Worm (Caenorhabditis elegans): ENCODE measurements around the gene C10B5.3.

Gene C10B5.3

ce11 chrV:8632788-8633187 lies 44.8 kb upstream of the C10B5.3 start:
- no peak for TF ChIP-seq athp-1 (tag; optimal IDR thresholded peaks at IDR 0.05)
- TF ChIP-seq ztf-22 (GFP tag; optimal IDR thresholded peaks at IDR 0.05): no peak
- no peak for TF ChIP-seq rpc-1 (optimal IDR thresholded peaks at IDR 0.05)
- TF ChIP-seq rpc-1 (tag; optimal IDR thresholded peaks at IDR 0.05): no peak
- no peak for TF ChIP-seq him-1 (tag; optimal IDR thresholded peaks at IDR 0.05)
- no peak for TF ChIP-seq pha-4 (tag; optimal IDR thresholded peaks at IDR 0.05)

ce11 chrV:8631277-8631765 lies 43.3 kb upstream of the C10B5.3 start, which contains the start of gene atg-18:
TSS of gene atg-18 (minus strand) at chrV:8631327.
- no peak for TF ChIP-seq ceh-100 (GFP tag; IDR thresholded peaks at IDR 0.05)
- TF ChIP-seq snpc-3.4 (tag; optimal IDR thresholded peaks at IDR 0.05): no peak
- TF ChIP-seq sptf-2 (GFP tag; optimal IDR thresholded peaks at IDR 0.05): no peak
- no peak for TF ChIP-seq F57A8.1 (GFP tag; optimal IDR thresholded peaks at IDR 0.05)
- TF ChIP-seq attf-6 (GFP tag; IDR thresholded peaks at IDR 0.05): no peak
- peak; percentile 41 for TF ChIP-seq ztf-18 (tag; optimal IDR thresholded peaks at IDR 0.05)
- TF ChIP-seq lag-1 (GFP tag; IDR thresholded peaks at IDR 0.05): no peak
- no peak for TF ChIP-seq hrde-1 (tag; optimal IDR thresholded peaks at IDR 0.05; ENCODE audit: borderline replicate concordance)
- peak; percentile 66; the same call in 1 of the 2 replicates for TF ChIP-seq nfyb-1 (GFP tag; IDR thresholded peaks at IDR 0.05)
- no peak for TF ChIP-seq T07F8.4 (tag; optimal IDR thresholded peaks at IDR 0.05)
- peak; percentile 49 for TF ChIP-seq attf-5 (GFP tag; optimal IDR thresholded peaks at IDR 0.05)
- TF ChIP-seq mxl-1 (tag; optimal IDR thresholded peaks at IDR 0.05): no peak
- TF ChIP-seq lsy-27 (tag; optimal IDR thresholded peaks at IDR 0.05; ENCODE audit: borderline replicate concordance, insufficient read depth): no peak
- TF ChIP-seq egrh-3 (GFP tag; IDR thresholded peaks at IDR 0.05): no peak
- TF ChIP-seq mcd-1 (GFP tag; IDR thresholded peaks at IDR 0.05): no peak; the same call in 1 of the 2 replicates
- TF ChIP-seq lsl-1 (GFP tag; optimal IDR thresholded peaks at IDR 0.05): no peak
- TF ChIP-seq B0261.1 (tag; optimal IDR thresholded peaks at IDR 0.05): no peak
- no peak for TF ChIP-seq nhr-90 (tag; optimal IDR thresholded peaks at IDR 0.05)
- no peak for TF ChIP-seq ztf-22 (GFP tag; optimal IDR thresholded peaks at IDR 0.05)
- TF ChIP-seq tbx-9 (tag; optimal IDR thresholded peaks at IDR 0.05; ENCODE audit: borderline replicate concordance): no peak
- no peak for TF ChIP-seq C17E4.6 (GFP tag; IDR thresholded peaks at IDR 0.05)
- 0 out of 2 replicates have a peak, but pooled peaks have one; percentile 52 for TF ChIP-seq Y67H2A.10 (GFP tag; conservative IDR thresholded peaks at IDR 0.05)
- TF ChIP-seq ztf-25 (GFP tag; IDR thresholded peaks at IDR 0.05): 0 out of 2 replicates have a peak, but pooled peaks have one; percentile 9
- no peak for TF ChIP-seq athp-1 (tag; optimal IDR thresholded peaks at IDR 0.05)
- TF ChIP-seq F49E8.2 (tag; optimal IDR thresholded peaks at IDR 0.05; ENCODE audit: insufficient read depth): no peak
- TF ChIP-seq K11D2.4 (GFP tag; IDR thresholded peaks at IDR 0.05): no peak
- TF ChIP-seq hlh-12 (tag; optimal IDR thresholded peaks at IDR 0.05): no peak
- TF ChIP-seq F57C9.4 (tag; optimal IDR thresholded peaks at IDR 0.05): no peak
- TF ChIP-seq hmg-1.2 (GFP tag; IDR thresholded peaks at IDR 0.05): peak; percentile 31; the same call in 1 of the 2 replicates
- TF ChIP-seq let-526 (GFP tag; IDR thresholded peaks at IDR 0.05): no peak
- no peak for TF ChIP-seq hlh-26 (GFP tag; conservative IDR thresholded peaks at IDR 0.05)
- TF ChIP-seq snpc-4 (GFP tag; optimal IDR thresholded peaks at IDR 0.05): no peak
- peak in 1 of 4 experiments; percentile 26 for TF ChIP-seq snpc-4 (tag; optimal IDR thresholded peaks at IDR 0.05)
- no peak for TF ChIP-seq somi-1 (GFP tag; optimal IDR thresholded peaks at IDR 0.05)
- TF ChIP-seq ceh-27 (GFP tag; optimal IDR thresholded peaks at IDR 0.05): no peak
- no peak for TF ChIP-seq F33H1.4 (GFP tag; IDR thresholded peaks at IDR 0.05)
- peak; percentile 11 for TF ChIP-seq ZK185.1 (tag; optimal IDR thresholded peaks at IDR 0.05; ENCODE audit: poor library complexity, severe bottlenecking)
- TF ChIP-seq rpc-1 (optimal IDR thresholded peaks at IDR 0.05): peak; percentile 31
- TF ChIP-seq rpc-1 (tag; optimal IDR thresholded peaks at IDR 0.05): no peak
- TF ChIP-seq xnd-1 (tag; optimal IDR thresholded peaks at IDR 0.05): no peak
- TF ChIP-seq C06A6.2 (GFP tag; conservative IDR thresholded peaks at IDR 0.05): no peak
- TF ChIP-seq egl-44 (GFP tag; IDR thresholded peaks at IDR 0.05): no peak
- no peak for TF ChIP-seq lin-35 (GFP tag; optimal IDR thresholded peaks at IDR 0.05)
- TF ChIP-seq ets-4 (GFP tag; optimal IDR thresholded peaks at IDR 0.05): no peak

Data from whole organism, young adult.